Worm (Caenorhabditis elegans) whole organism, late embryonic: ENCODE measurements around the gene eif-2Bgamma.

Experiments used
- C08G9.2 ChIP-seq: sonication (generic microtip); optimal IDR thresholded peaks from 2 replicates; lab custom pipeline; 2016; ENCODE audit warnings: mild to moderate bottlenecking, missing genetic modification characterization, moderate library complexity, missing compliant biosample characterization
- C38D4.7 ChIP-seq: fragments of 200-800 bp; sonication (Bioruptor generic); optimal IDR thresholded peaks from 2 replicates; lab custom pipeline; 2018; ENCODE audit warnings: mild to moderate bottlenecking, missing genetic modification characterization, moderate library complexity, missing compliant biosample characterization
- K02D7.2 ChIP-seq: sonication (generic microtip); optimal IDR thresholded peaks from 2 replicates; lab custom pipeline; 2017; ENCODE audit warnings: mild to moderate bottlenecking, missing genetic modification characterization, missing compliant biosample characterization
- T23F11.4 ChIP-seq: fragments of 200-800 bp; sonication (Bioruptor generic); optimal IDR thresholded peaks from 2 replicates; lab custom pipeline; 2018; ENCODE audit warnings: mild to moderate bottlenecking, missing genetic modification characterization, missing compliant biosample characterization
- ama-1 ChIP-seq: fragments of 150-350 bp; optimal IDR thresholded peaks from 2 replicates; lab custom pipeline; 2014
- ceh-19 ChIP-seq: fragments of 200-800 bp; sonication (Bioruptor generic); optimal IDR thresholded peaks from 2 replicates; lab custom pipeline; 2018; ENCODE audit warnings: mild to moderate bottlenecking, missing genetic modification characterization, missing compliant biosample characterization
- ceh-30 ChIP-seq: fragments of 150-350 bp; optimal IDR thresholded peaks from 2 replicates; lab custom pipeline; 2014; ENCODE audit warnings: missing biosample characterization, missing genetic modification characterization
- ceh-31 ChIP-seq: sonication (generic microtip); optimal IDR thresholded peaks from 2 replicates; lab custom pipeline; 2016; ENCODE audit warnings: missing genetic modification characterization, missing compliant biosample characterization
- ceh-45 ChIP-seq: fragments of 200-800 bp; sonication (Bioruptor generic); IDR thresholded peaks from 2 replicates; pipeline ENCODE4 v1.3.6; 2022; ENCODE audit warnings: missing genetic modification reagents, missing genetic modification characterization, missing compliant biosample characterization
- ceh-48 ChIP-seq: sonication (generic microtip); optimal IDR thresholded peaks from 2 replicates; lab custom pipeline; 2016; ENCODE audit warnings: missing genetic modification characterization, inconsistent platforms, missing compliant biosample characterization
- ceh-6 ChIP-seq: fragments of 200-800 bp; sonication (Bioruptor generic); optimal IDR thresholded peaks from 2 replicates; lab custom pipeline; 2018; ENCODE audit warnings: mild to moderate bottlenecking, missing genetic modification characterization, missing compliant biosample characterization
- ceh-9 ChIP-seq: sonication (generic microtip); optimal IDR thresholded peaks from 2 replicates; lab custom pipeline; 2016; ENCODE audit warnings: mild to moderate bottlenecking, missing genetic modification characterization, inconsistent platforms, missing compliant biosample characterization
- che-1 ChIP-seq: sonication (generic microtip); optimal IDR thresholded peaks from 2 replicates; lab custom pipeline; 2016; ENCODE audit warnings: mild to moderate bottlenecking, missing genetic modification characterization, missing compliant biosample characterization
- ets-4 ChIP-seq: sonication (generic microtip); optimal IDR thresholded peaks from 2 replicates; lab custom pipeline; 2016; ENCODE audit warnings: missing genetic modification characterization, missing compliant biosample characterization
- fax-1 ChIP-seq: sonication (generic microtip); optimal IDR thresholded peaks from 2 replicates; lab custom pipeline; 2016; ENCODE audit warnings: missing genotype, missing genetic modification characterization, missing compliant biosample characterization
- fkh-10 ChIP-seq: fragments of 150-350 bp; optimal IDR thresholded peaks from 2 replicates; lab custom pipeline; 2014; ENCODE audit warnings: missing biosample characterization, missing genetic modification reagents, missing genetic modification characterization
- gmeb-2 ChIP-seq: sonication (generic microtip); optimal IDR thresholded peaks from 2 replicates; lab custom pipeline; 2016; ENCODE audit warnings: missing genetic modification characterization, inconsistent platforms, missing compliant biosample characterization
- hlh-13 ChIP-seq: fragments of 200-800 bp; sonication (Bioruptor generic); optimal IDR thresholded peaks from 2 replicates; lab custom pipeline; 2018; ENCODE audit warnings: mild to moderate bottlenecking, missing genetic modification characterization, missing compliant biosample characterization
- hlh-30 ChIP-seq: sonication (generic microtip); optimal IDR thresholded peaks from 2 replicates; lab custom pipeline; 2017; ENCODE audit warnings: antibody characterized with exemption, missing genetic modification characterization, missing compliant biosample characterization; ENCODE audit not compliant: insufficient read depth
- lim-6 ChIP-seq: sonication (generic microtip); optimal IDR thresholded peaks from 2 replicates; lab custom pipeline; 2016; ENCODE audit warnings: missing genetic modification characterization, missing compliant biosample characterization
- lin-11 ChIP-seq: fragments of 200-800 bp; sonication (Bioruptor generic); optimal IDR thresholded peaks from 2 replicates; lab custom pipeline; 2018; ENCODE audit warnings: mild to moderate bottlenecking, missing genetic modification characterization, missing compliant biosample characterization
- nfya-1 ChIP-seq: sonication (generic microtip); optimal IDR thresholded peaks from 2 replicates; lab custom pipeline; 2017; ENCODE audit warnings: missing genetic modification characterization, mild to moderate bottlenecking, missing compliant biosample characterization, antibody characterized with exemption, moderate library complexity
- npax-4 ChIP-seq: sonication (generic microtip); optimal IDR thresholded peaks from 2 replicates; lab custom pipeline; 2016; ENCODE audit warnings: missing genetic modification characterization, missing compliant biosample characterization
- pag-3 ChIP-seq: sonication (generic microtip); optimal IDR thresholded peaks from 2 replicates; lab custom pipeline; 2016; ENCODE audit warnings: missing compliant biosample characterization, missing genetic modification characterization, borderline replicate concordance
- pat-9 ChIP-seq: fragments of 200-800 bp; sonication (Bioruptor generic); optimal IDR thresholded peaks from 2 replicates; lab custom pipeline; 2018; ENCODE audit warnings: mild to moderate bottlenecking, missing genetic modification characterization, moderate library complexity, missing compliant biosample characterization
- pax-1 ChIP-seq: fragments of 150-350 bp; optimal IDR thresholded peaks from 2 replicates; lab custom pipeline; 2014; ENCODE audit warnings: missing biosample characterization, missing genetic modification characterization
- pha-2 ChIP-seq: sonication (generic microtip); optimal IDR thresholded peaks from 2 replicates; lab custom pipeline; 2017; ENCODE audit warnings: mild to moderate bottlenecking, missing genetic modification characterization, missing compliant biosample characterization
- pqm-1 ChIP-seq: sonication (generic microtip); optimal IDR thresholded peaks from 2 replicates; lab custom pipeline; 2016; ENCODE audit warnings: missing genetic modification characterization, missing compliant biosample characterization
- pros-1 ChIP-seq: fragments of 150-350 bp; optimal IDR thresholded peaks from 2 replicates; lab custom pipeline; 2014; ENCODE audit warnings: missing biosample characterization, missing genetic modification reagents, missing genetic modification characterization
- ref-2 ChIP-seq: sonication (generic microtip); optimal IDR thresholded peaks from 2 replicates; lab custom pipeline; 2016; ENCODE audit warnings: missing genetic modification characterization, missing compliant biosample characterization
- syd-9 ChIP-seq: sonication (generic microtip); optimal IDR thresholded peaks from 2 replicates; lab custom pipeline; 2016; ENCODE audit warnings: mild to moderate bottlenecking, missing genetic modification characterization, moderate library complexity, missing compliant biosample characterization
- tbx-7 ChIP-seq: sonication (generic microtip); optimal IDR thresholded peaks from 2 replicates; lab custom pipeline; 2016; ENCODE audit warnings: missing genotype, missing genetic modification characterization, missing compliant biosample characterization
- unc-3 ChIP-seq, 2 experiments: fragments of 200-800 bp in 1 of 2; sonication (Bioruptor generic) in 1 of 2; sonication (generic microtip) in 1 of 2; conservative IDR thresholded peaks in 1 of 2; optimal IDR thresholded peaks in 1 of 2; 2 replicates each; pipeline versions ENCODE4 v1.3.6 to Lab custom; 2016 to 2022; ENCODE audit warnings: missing compliant biosample characterization in 2 of 2, missing genetic modification characterization in 2 of 2, missing genetic modification reagents in 1 of 2
- unc-42 ChIP-seq: sonication (generic microtip); optimal IDR thresholded peaks from 2 replicates; lab custom pipeline; 2016; ENCODE audit warnings: missing genotype, missing genetic modification characterization, missing compliant biosample characterization
- unc-55 ChIP-seq: sonication (generic microtip); optimal IDR thresholded peaks from 2 replicates; lab custom pipeline; 2017; ENCODE audit warnings: missing biosample characterization, missing genetic modification reagents, missing genetic modification characterization
- unc-86 ChIP-seq: sonication (generic microtip); optimal IDR thresholded peaks from 2 replicates; lab custom pipeline; 2016; ENCODE audit warnings: missing genetic modification characterization, missing compliant biosample characterization
- zip-5 ChIP-seq: sonication (generic microtip); optimal IDR thresholded peaks from 2 replicates; lab custom pipeline; 2016; ENCODE audit warnings: missing genetic modification characterization, missing compliant biosample characterization

The eif-2Bgamma gene

DNA sequence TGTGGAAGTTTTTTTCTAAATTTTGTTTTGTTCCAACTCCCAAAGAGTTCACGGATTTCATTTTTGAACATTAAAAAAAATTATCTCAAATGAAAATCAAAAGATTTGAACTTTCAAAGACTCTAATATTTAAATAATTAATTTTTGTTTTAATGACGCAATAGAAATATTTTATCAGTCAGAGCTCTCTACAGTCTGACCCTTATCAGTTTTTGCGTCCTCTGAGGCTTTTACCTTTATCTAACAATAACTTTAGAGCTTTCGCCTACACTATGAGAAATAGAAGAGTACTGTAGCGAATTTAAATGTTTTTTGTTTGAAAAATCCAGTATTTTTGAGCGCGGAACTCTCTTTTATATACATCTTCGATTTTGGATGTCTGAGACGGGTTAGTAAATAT is 48.6 kb downstream of the eif-2Bgamma start, which contains the start of gene B0252.5:
Gene B0252.5, minus strand, starts transcription at position 17 of the 400 bp plus-strand sequence.
- TF ChIP-seq lin-11 (tag; lab: Kevin White, UChicago) (no peak), pqm-1 (tag; lab: Kevin White, UChicago) (no peak), fax-1 (tag; lab: Kevin White, UChicago) (no peak), hlh-13 (GFP tag; lab: Kevin White, UChicago) (no peak), npax-4 (no peak), pros-1 (tag; lab: Kevin White, UChicago) (no peak), pha-2 (tag; lab: Kevin White, UChicago) (no peak), che-1 (tag; lab: Kevin White, UChicago) (no peak), C38D4.7 (GFP tag; lab: Kevin White, UChicago) (no peak), ceh-6 (GFP tag; lab: Kevin White, UChicago) (no peak), K02D7.2 (tag; lab: Kevin White, UChicago) (no peak), ceh-9 (no peak), ceh-30 (tag; lab: Kevin White, UChicago) (no peak), pat-9 (tag; lab: Kevin White, UChicago) (no peak), gmeb-2 (no peak), pax-1 (tag; lab: Kevin White, UChicago) (no peak), hlh-30 (tag; lab: Kevin White, UChicago) (no peak), ama-1 (lab: Kevin White, UChicago) (no peak), fkh-10 (no peak)

- no peak for TF ChIP-seq pag-3 (tag; lab: Kevin White, UChicago)
- TF ChIP-seq lin-11 (tag; lab: Kevin White, UChicago) = no peak
- no peak for TF ChIP-seq ref-2 (tag; lab: Kevin White, UChicago)
- no peak for TF ChIP-seq hlh-13 (GFP tag; lab: Kevin White, UChicago)
- no peak for TF ChIP-seq lim-6 (tag; lab: Kevin White, UChicago)
- no peak for TF ChIP-seq ceh-6 (GFP tag; lab: Kevin White, UChicago)
- TF ChIP-seq tbx-7 (tag; lab: Kevin White, UChicago) = no peak
- no peak for TF ChIP-seq fax-1 (tag; lab: Kevin White, UChicago)
- TF ChIP-seq ceh-19 (GFP tag; lab: Kevin White, UChicago) = no peak
- no peak for TF ChIP-seq unc-86 (tag; lab: Kevin White, UChicago)
- TF ChIP-seq ets-4 (tag; lab: Kevin White, UChicago) = no peak
- no peak for TF ChIP-seq unc-55 (GFP tag; lab: Kevin White, UChicago)
Observed at ce11 chrII:6917710-6918109, 49.7 kb downstream of the eif-2Bgamma start, which contains the start of gene B0252.11. Gene B0252.11 (minus strand): TSS chrII:6917810.

DNA sequence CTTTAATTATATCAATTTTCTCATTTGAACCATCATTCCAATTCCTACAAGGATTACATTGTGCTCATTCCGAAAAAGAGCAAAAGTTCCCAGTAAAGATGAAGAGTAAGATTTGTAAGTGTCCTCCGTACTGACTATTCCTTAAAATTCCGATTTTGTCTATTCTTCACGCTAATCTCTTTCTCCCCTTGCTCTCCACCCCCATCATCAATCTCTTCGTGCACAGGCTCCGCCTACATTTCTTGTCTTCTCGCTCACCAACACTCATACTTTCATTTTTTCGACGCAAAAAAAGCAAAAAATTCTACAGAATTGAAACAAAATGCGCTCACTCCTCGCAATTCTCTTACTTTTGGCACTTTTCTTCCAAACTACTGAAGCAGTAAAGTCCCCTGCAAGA is 51.6 kb downstream of the eif-2Bgamma start, which contains the start of gene B0252.8:
Gene B0252.8, plus strand, starts transcription at position 292 of the 400 bp plus-strand sequence.
- TF ChIP-seq ceh-48 (tag; lab: Kevin White, UChicago) (no peak), zip-5 (tag; lab: Kevin White, UChicago) (no peak), ceh-31 (no peak), C08G9.2 (no peak), lin-11 (tag; lab: Kevin White, UChicago) (no peak), unc-3 (GFP tag; conservative IDR thresholded peaks at IDR 0.05; lab: Robert Waterston, UW) (no peak), unc-3 (tag; optimal IDR thresholded peaks at IDR 0.05; lab: Kevin White, UChicago) (no peak), T23F11.4 (GFP tag; lab: Kevin White, UChicago) (no peak), npax-4 (no peak), lim-6 (tag; lab: Kevin White, UChicago) (no peak), syd-9 (tag; lab: Kevin White, UChicago) (no peak), nfya-1 (tag; lab: Kevin White, UChicago) (no peak), unc-42 (no peak), ceh-45 (GFP tag; lab: Robert Waterston, UW) (no peak), ceh-9 (no peak)
